Worm (Caenorhabditis elegans): ENCODE measurements around the gene sre-3.

- TF ChIP-seq dao-5 (tag; optimal IDR thresholded peaks at IDR 0.05) (no peak), W03F9.2 (tag; optimal IDR thresholded peaks at IDR 0.05) (no peak)
Measured at ce11 chrII:7413275-7413674, 27.7 kb downstream of the sre-3 start.

Measured in whole organism, L4/young adult.